Worm (Caenorhabditis elegans): Measurements from ENCODE around the gene F11C1.7.

DNA sequence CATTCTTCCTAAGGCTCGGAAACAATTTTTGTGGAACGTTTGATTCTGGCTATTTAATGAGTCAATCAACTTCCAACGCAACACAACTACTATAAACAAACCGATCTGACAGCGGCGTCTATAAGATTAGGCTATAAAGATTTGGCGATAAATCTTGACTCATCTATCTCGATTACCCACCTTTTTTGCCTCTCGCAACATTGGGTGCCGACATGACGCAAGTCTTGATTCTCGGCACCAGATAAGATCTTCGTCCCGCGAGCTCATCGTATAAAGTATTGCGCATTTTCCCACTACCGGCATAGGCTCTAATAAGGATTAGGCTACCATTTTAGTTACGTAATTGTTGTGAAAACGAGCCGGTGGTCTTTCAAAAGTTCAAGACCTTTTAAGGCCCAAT lies 22.8 kb downstream of the F11C1.7 start:
- TF ChIP-seq sox-2 (GFP tag; IDR thresholded peaks at IDR 0.05) (no peak), pros-1 (tag; optimal IDR thresholded peaks at IDR 0.05) (no peak), hlh-15 (tag; optimal IDR thresholded peaks at IDR 0.05) (no peak), ama-1 (optimal IDR thresholded peaks at IDR 0.05) (no peak), elt-2 (tag; optimal IDR thresholded peaks at IDR 0.05) (no peak), ttx-3 (tag; optimal IDR thresholded peaks at IDR 0.05) (no peak), ahr-1 (tag; optimal IDR thresholded peaks at IDR 0.05) (no peak), fax-1 (tag; optimal IDR thresholded peaks at IDR 0.05) (no peak)

Measured in whole organism, late embryonic.